Fruit fly (Drosophila melanogaster): ENCODE data around the gene CG31546.

The CG31546 gene

DNA sequence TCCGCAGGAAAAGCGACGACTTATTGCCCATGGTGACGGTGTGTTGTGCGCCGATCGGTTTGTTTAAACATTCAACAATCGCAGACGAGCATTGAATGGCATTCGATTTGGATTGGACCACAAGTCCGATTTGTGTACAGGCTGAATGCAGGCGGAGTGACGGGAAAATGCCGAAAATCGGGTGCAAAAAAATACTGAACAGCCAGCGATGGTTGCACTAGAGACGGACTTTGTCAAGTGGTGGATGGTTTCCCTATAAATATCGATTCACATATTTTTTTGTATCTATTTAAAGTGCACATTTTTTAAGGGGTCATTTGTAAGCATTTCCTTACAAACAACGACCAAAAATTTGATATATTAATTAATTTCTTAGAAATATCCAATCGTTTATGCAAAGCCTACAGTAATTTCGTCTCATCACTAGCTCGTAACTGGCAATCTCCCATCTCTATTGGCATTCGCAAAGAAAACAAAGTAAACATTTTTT is 19.3 kb upstream of the CG31546 start, which contains the start of the genes elm and MED27 (continued):
- TF ChIP-seq CG11398 (GFP tag; optimal IDR thresholded peaks at IDR 0.05) (peak; percentile 67), sim (GFP tag; IDR thresholded peaks at IDR 0.05) (peak; percentile 60; the same call in 1 of the 2 replicates), Fer2 (tag; optimal IDR thresholded peaks at IDR 0.05) (peak; percentile 90), tgo (GFP tag; IDR thresholded peaks at IDR 0.05) (peak; percentile 94), crol (GFP tag; IDR thresholded peaks at IDR 0.05) (peak; percentile 59; the same call in 1 of the 2 replicates), CG5180 (GFP tag; optimal IDR thresholded peaks at IDR 0.05) (no peak), pita (GFP tag; optimal IDR thresholded peaks at IDR 0.05) (no peak), lola (GFP tag; optimal IDR thresholded peaks at IDR 0.05) (peak in 1 of 3 experiments; percentile 93), Adf1 (GFP tag; IDR thresholded peaks at IDR 0.05) (peak; percentile 74), salm (tag; optimal IDR thresholded peaks at IDR 0.05) (peak; percentile 76), gro (GFP tag; optimal IDR thresholded peaks at IDR 0.05) (peak; percentile 89), HmgZ (tag; optimal IDR thresholded peaks at IDR 0.05) (peak; percentile 95), CG7786 (GFP tag; optimal IDR thresholded peaks at IDR 0.05) (peak; percentile 91), CG12942 (GFP tag; optimal IDR thresholded peaks at IDR 0.05) (peak; percentile 92), CG13123 (GFP tag; optimal IDR thresholded peaks at IDR 0.05) (peak; percentile 89), Dref (GFP tag; IDR thresholded peaks at IDR 0.05) (peak; percentile 53), vvl (GFP tag; IDR thresholded peaks at IDR 0.05) (peak; percentile 94), tio (GFP tag; optimal IDR thresholded peaks at IDR 0.05) (no peak), schlank (tag; optimal IDR thresholded peaks at IDR 0.05) (peak; percentile 53), CG10274 (GFP tag; optimal IDR thresholded peaks at IDR 0.05) (peak; percentile 68), CG10431 (GFP tag; optimal IDR thresholded peaks at IDR 0.05) (peak; percentile 55), Dfd (GFP tag; optimal IDR thresholded peaks at IDR 0.05) (peak in 1 of 2 experiments; percentile 59), CG31388 (GFP tag; optimal IDR thresholded peaks at IDR 0.05) (peak; percentile 90), CG7839 (tag; optimal IDR thresholded peaks at IDR 0.05) (peak; percentile 90), sna (GFP tag; IDR thresholded peaks at IDR 0.05; ENCODE audit: partially characterized antibody) (peak; percentile 96), CG4707 (GFP tag; optimal IDR thresholded peaks at IDR 0.05) (peak; percentile 48), CG14441 (GFP tag; IDR thresholded peaks at IDR 0.05) (peak; percentile 95), gsb-n (tag; optimal IDR thresholded peaks at IDR 0.05) (no peak), peb (GFP tag; IDR thresholded peaks at IDR 0.05) (peak; percentile 85), cato (GFP tag; optimal IDR thresholded peaks at IDR 0.05; ENCODE audit: borderline replicate concordance) (peak; percentile 91), unpg (GFP tag; optimal IDR thresholded peaks at IDR 0.05) (peak; percentile 90), Atf3 (GFP tag; optimal IDR thresholded peaks at IDR 0.05) (peak; percentile 87), MBD-R2 (GFP tag; IDR thresholded peaks at IDR 0.05) (peak; percentile 95), Doc2 (GFP tag; IDR thresholded peaks at IDR 0.05) (peak; percentile 72), dpn (GFP tag; optimal IDR thresholded peaks at IDR 0.05) (peak; percentile 95 to 96), dysf (GFP tag; IDR thresholded peaks at IDR 0.05) (peak; percentile 94), CG33213 (GFP tag; optimal IDR thresholded peaks at IDR 0.05) (peak; percentile 94), Hr51 (GFP tag; optimal IDR thresholded peaks at IDR 0.05) (peak; percentile 88 to 92), CG13775 (GFP tag; optimal IDR thresholded peaks at IDR 0.05) (peak; percentile 96), Camta (GFP tag; optimal IDR thresholded peaks at IDR 0.05) (peak; percentile 94), croc (GFP tag; conservative IDR thresholded peaks at IDR 0.05) (peak; percentile 90), Bgb (GFP tag; IDR thresholded peaks at IDR 0.05; ENCODE audit: partially characterized antibody) (peak; percentile 86), CG43689 (GFP tag; IDR thresholded peaks at IDR 0.05) (0 out of 2 replicates have a peak, but pooled peaks have one; percentile 52), Med (GFP tag) (peak; percentile 98), NK7.1 (GFP tag; optimal IDR thresholded peaks at IDR 0.05) (peak; percentile 71), gem (tag; optimal IDR thresholded peaks at IDR 0.05) (peak; percentile 96), vnd (GFP tag; IDR thresholded peaks at IDR 0.05; ENCODE audit: partially characterized antibody) (peak; percentile 93), Taf1 (GFP tag; IDR thresholded peaks at IDR 0.05) (peak; percentile 90), CG32532 (GFP tag; IDR thresholded peaks at IDR 0.05) (peak; percentile 94), abd-A (tag; optimal IDR thresholded peaks at IDR 0.05) (no peak)
